Fruit fly (Drosophila melanogaster) whole organism, embryonic: ENCODE measurements around the gene Slip1.

Source experiments
- Adf1 ChIP-seq: fragments of 200-800 bp; sonication (Bioruptor generic); IDR thresholded peaks from 2 replicates; pipeline ENCODE4 v1.3.6; 2022; ENCODE audit warnings: missing biosample characterization, missing genetic modification characterization
- B-H1 ChIP-seq: fragments of 200-800 bp; sonication (Bioruptor generic); IDR thresholded peaks from 3 replicates; pipeline ENCODE4 v1.3.6; 2022; ENCODE audit warnings: missing biosample characterization, missing genetic modification characterization
- Bdp1 ChIP-seq: fragments of 200-800 bp; sonication (Bioruptor generic); optimal IDR thresholded peaks from 3 replicates; lab custom pipeline; 2016; ENCODE audit warnings: missing biosample characterization, missing genetic modification characterization
- CG10543 ChIP-seq: fragments of 200-800 bp; sonication (Bioruptor generic); optimal IDR thresholded peaks from 3 replicates; lab custom pipeline; 2017; ENCODE audit warnings: missing biosample characterization, mild to moderate bottlenecking, missing genetic modification characterization, moderate library complexity
- CG12104 ChIP-seq: fragments of 200-800 bp; sonication (Bioruptor generic); optimal IDR thresholded peaks from 3 replicates; lab custom pipeline; 2016; ENCODE audit warnings: missing biosample characterization, missing genetic modification characterization
- CG13123 ChIP-seq: fragments of 200-800 bp; sonication (Bioruptor generic); optimal IDR thresholded peaks from 2 replicates; lab custom pipeline; 2016; ENCODE audit warnings: missing biosample characterization, missing genetic modification characterization
- CG13894 ChIP-seq: fragments of 200-800 bp; sonication (Bioruptor generic); optimal IDR thresholded peaks from 3 replicates; lab custom pipeline; 2018; ENCODE audit warnings: missing biosample characterization, mild to moderate bottlenecking, missing genetic modification characterization, moderate library complexity
- CG14441 ChIP-seq: fragments of 200-800 bp; sonication (Bioruptor generic); IDR thresholded peaks from 2 replicates; pipeline ENCODE4 v1.3.6; 2022; ENCODE audit warnings: missing biosample characterization, missing genetic modification characterization
- CG14860 ChIP-seq: fragments of 200-800 bp; sonication (Bioruptor generic); IDR thresholded peaks from 3 replicates; pipeline ENCODE4 v1.3.6; 2022; ENCODE audit warnings: missing biosample characterization, missing genetic modification characterization; ENCODE audit not compliant: partially characterized antibody
- CG1602 ChIP-seq: fragments of 200-800 bp; sonication (Bioruptor generic); optimal IDR thresholded peaks from 3 replicates; lab custom pipeline; 2016; ENCODE audit warnings: missing biosample characterization, missing genetic modification characterization
- CG1603 ChIP-seq: fragments of 200-800 bp; sonication (Bioruptor generic); optimal IDR thresholded peaks from 2 replicates; lab custom pipeline; 2019; ENCODE audit warnings: missing biosample characterization, mild to moderate bottlenecking, missing genetic modification characterization, moderate library complexity
- CG17802 ChIP-seq: fragments of 200-800 bp; sonication (Bioruptor generic); optimal IDR thresholded peaks from 2 replicates; lab custom pipeline; 2018; ENCODE audit warnings: missing biosample characterization, mild to moderate bottlenecking, missing genetic modification characterization, moderate library complexity
- CG18476 ChIP-seq: fragments of 200-800 bp; sonication (Bioruptor generic); optimal IDR thresholded peaks from 2 replicates; lab custom pipeline; 2016; ENCODE audit warnings: missing biosample characterization, mild to moderate bottlenecking, missing genetic modification characterization
- CG2875 ChIP-seq: fragments of 200-800 bp; sonication (Bioruptor generic); optimal IDR thresholded peaks from 2 replicates; lab custom pipeline; 2017; ENCODE audit warnings: missing biosample characterization, mild to moderate bottlenecking, missing genetic modification characterization, missing genetic modification reagents
- CG31224 ChIP-seq: fragments of 200-800 bp; sonication (Bioruptor generic); IDR thresholded peaks from 2 replicates; pipeline ENCODE4 v1.3.6; 2022; ENCODE audit warnings: missing biosample characterization, missing genetic modification characterization
- CG32772 ChIP-seq: fragments of 200-800 bp; sonication (Bioruptor generic); IDR thresholded peaks from 2 replicates; pipeline ENCODE4 v1.3.6; 2022; ENCODE audit warnings: missing biosample characterization, missing genetic modification characterization
- CG33557 ChIP-seq: fragments of 200-800 bp; sonication (Bioruptor generic); optimal IDR thresholded peaks from 2 replicates; lab custom pipeline; 2019; ENCODE audit warnings: missing biosample characterization, mild to moderate bottlenecking, missing genetic modification characterization, moderate library complexity
- CG4282 ChIP-seq: fragments of 200-800 bp; sonication (Bioruptor generic); optimal IDR thresholded peaks from 2 replicates; lab custom pipeline; 2016; ENCODE audit warnings: missing biosample characterization, missing genetic modification characterization
- CG5180 ChIP-seq: fragments of 200-800 bp; sonication (Bioruptor generic); optimal IDR thresholded peaks from 3 replicates; lab custom pipeline; 2017; ENCODE audit warnings: missing biosample characterization, missing genetic modification characterization, mild to moderate bottlenecking, moderate library complexity, missing genetic modification reagents
- CG5245 ChIP-seq: fragments of 200-800 bp; sonication (Bioruptor generic); optimal IDR thresholded peaks from 3 replicates; lab custom pipeline; 2016; ENCODE audit warnings: missing biosample characterization, missing genetic modification characterization
- CG6854 ChIP-seq: fragments of 200-800 bp; sonication (Bioruptor generic); optimal IDR thresholded peaks from 3 replicates; lab custom pipeline; 2017; ENCODE audit warnings: missing biosample characterization, mild to moderate bottlenecking, missing genetic modification characterization
- CG8089 ChIP-seq: fragments of 200-800 bp; sonication (Bioruptor generic); optimal IDR thresholded peaks from 3 replicates; lab custom pipeline; 2016; ENCODE audit warnings: missing biosample characterization, missing genetic modification characterization
- CG8478 ChIP-seq: fragments of >200 bp; optimal IDR thresholded peaks from 2 replicates; lab custom pipeline; 2018
- Dip3 ChIP-seq: fragments of 200-800 bp; sonication (Bioruptor generic); optimal IDR thresholded peaks from 3 replicates; lab custom pipeline; 2016; ENCODE audit warnings: missing biosample characterization, missing genetic modification characterization
- E2f2 ChIP-seq: fragments of 200-800 bp; sonication (Bioruptor generic); IDR thresholded peaks from 2 replicates; pipeline ENCODE4 v1.3.6; 2022; ENCODE audit warnings: missing biosample characterization, missing genetic modification characterization
- Gug ChIP-seq: fragments of 200-800 bp; sonication (Bioruptor generic); IDR thresholded peaks from 4 replicates; pipeline ENCODE4 v1.3.6; 2022; ENCODE audit warnings: missing biosample characterization, missing genetic modification characterization
- Myb ChIP-seq: fragments of 200-800 bp; sonication (Bioruptor generic); optimal IDR thresholded peaks from 2 replicates; lab custom pipeline; 2016; ENCODE audit warnings: missing biosample characterization, missing genetic modification characterization
- NC2β ChIP-seq: fragments of 200-800 bp; sonication (Bioruptor generic); optimal IDR thresholded peaks from 2 replicates; lab custom pipeline; 2016; ENCODE audit warnings: missing biosample characterization, missing genetic modification characterization
- Scr ChIP-seq: fragments of 200-800 bp; sonication (Bioruptor generic); IDR thresholded peaks from 2 replicates; pipeline ENCODE4 v1.3.6; 2022; ENCODE audit warnings: missing biosample characterization, missing genetic modification characterization; ENCODE audit not compliant: partially characterized antibody
- cas ChIP-seq: fragments of 200-800 bp; sonication (Bioruptor generic); IDR thresholded peaks from 2 replicates; pipeline ENCODE4 v1.3.6; 2022; ENCODE audit warnings: missing biosample characterization, missing genetic modification characterization
- ci ChIP-seq: fragments of 200-800 bp; sonication (Bioruptor generic); IDR thresholded peaks from 3 replicates; pipeline ENCODE4 v1.3.6; 2022; ENCODE audit warnings: missing biosample characterization, missing genetic modification characterization
- croc ChIP-seq: fragments of 200-800 bp; sonication (Bioruptor generic); conservative IDR thresholded peaks from 3 replicates; pipeline ENCODE4 v1.3.6; 2022; ENCODE audit warnings: missing biosample characterization, missing genetic modification characterization
- dm ChIP-seq: fragments of 200-800 bp; sonication (Bioruptor generic); optimal IDR thresholded peaks from 3 replicates; lab custom pipeline; 2016; ENCODE audit warnings: missing biosample characterization, missing genetic modification characterization
- ems ChIP-seq: fragments of 200-800 bp; sonication (Bioruptor generic); optimal IDR thresholded peaks from 3 replicates; lab custom pipeline; 2016; ENCODE audit warnings: missing biosample characterization, missing genetic modification characterization
- gfzf ChIP-seq: fragments of 200-800 bp; sonication (Bioruptor generic); optimal IDR thresholded peaks from 2 replicates; lab custom pipeline; 2016; ENCODE audit warnings: missing biosample characterization, mild to moderate bottlenecking, missing genetic modification characterization, moderate library complexity
- ind ChIP-seq: fragments of 200-800 bp; sonication (Bioruptor generic); optimal IDR thresholded peaks from 3 replicates; lab custom pipeline; 2016; ENCODE audit warnings: missing biosample characterization, missing genetic modification characterization
- kay ChIP-seq: fragments of 200-800 bp; sonication (Bioruptor generic); optimal IDR thresholded peaks from 2 replicates; lab custom pipeline; 2016; ENCODE audit warnings: missing biosample characterization, missing genetic modification characterization
- lilli ChIP-seq: fragments of 200-800 bp; sonication (Bioruptor generic); optimal IDR thresholded peaks from 3 replicates; lab custom pipeline; 2016; ENCODE audit warnings: missing biosample characterization, missing genetic modification characterization
- nerfin-1 ChIP-seq: fragments of 200-800 bp; sonication (Bioruptor generic); optimal IDR thresholded peaks from 3 replicates; lab custom pipeline; 2019; ENCODE audit warnings: missing biosample characterization, mild to moderate bottlenecking, missing genetic modification characterization, moderate library complexity
- oc ChIP-seq: fragments of 200-800 bp; sonication (Bioruptor generic); optimal IDR thresholded peaks from 2 replicates; lab custom pipeline; 2018; ENCODE audit warnings: missing biosample characterization, mild to moderate bottlenecking, missing genetic modification characterization, moderate library complexity
- pan ChIP-seq, 4 experiments: fragments of >200 bp in 3 of 4; fragments of 200-800 bp in 1 of 4; sonication (Bioruptor generic) in 1 of 4; optimal IDR thresholded peaks in 3 of 4; IDR thresholded peaks in 1 of 4; 2 replicates each; pipeline versions ENCODE4 v1.3.6 to Lab custom; 2017 to 2022; ENCODE audit warnings: missing biosample characterization in 2 of 4, missing genetic modification characterization in 2 of 4, mixed read lengths in 1 of 4
- schlank ChIP-seq: fragments of 200-800 bp; sonication (Bioruptor generic); optimal IDR thresholded peaks from 2 replicates; lab custom pipeline; 2018; ENCODE audit warnings: missing biosample characterization, mild to moderate bottlenecking, missing genetic modification characterization
- stc ChIP-seq: fragments of 200-800 bp; sonication (Bioruptor generic); IDR thresholded peaks from 2 replicates; pipeline ENCODE4 v1.3.6; 2022; ENCODE audit warnings: missing biosample characterization, missing genetic modification characterization
- tio ChIP-seq: fragments of 200-800 bp; sonication (Bioruptor generic); optimal IDR thresholded peaks from 2 replicates; lab custom pipeline; 2017; ENCODE audit warnings: missing biosample characterization, missing genetic modification characterization, inconsistent platforms
- trem ChIP-seq: fragments of 200-800 bp; optimal IDR thresholded peaks from 3 replicates; lab custom pipeline; 2019; ENCODE audit warnings: missing biosample characterization, mild to moderate bottlenecking, missing genetic modification characterization, moderate library complexity
- ttk ChIP-seq: fragments of 200-800 bp; sonication (Bioruptor generic); IDR thresholded peaks from 2 replicates; pipeline ENCODE4 v2.1.2; 2022; ENCODE audit warnings: missing biosample characterization, missing genetic modification characterization
- tup ChIP-seq: fragments of 200-800 bp; sonication (Bioruptor generic); optimal IDR thresholded peaks from 2 replicates; lab custom pipeline; 2016; ENCODE audit warnings: missing biosample characterization, mild to moderate bottlenecking, missing genetic modification characterization, moderate library complexity
- vnd ChIP-seq: fragments of 200-800 bp; sonication (Bioruptor generic); IDR thresholded peaks from 3 replicates; pipeline ENCODE4 v1.3.6; 2022; ENCODE audit warnings: missing biosample characterization, missing genetic modification characterization; ENCODE audit not compliant: partially characterized antibody

Slip1 gene

dm6 chr4:659884-660846 lies 3.3 kb upstream of the Slip1 start, which contains the start of gene gw:
gw (minus strand) TSS chr4:660608.
- TF ChIP-seq tup (GFP tag; lab: Kevin White, UChicago) (peak; percentile 69), Adf1 (peak; percentile 32; the same call in 1 of the 2 replicates), CG8089 (GFP tag; lab: Kevin White, UChicago) (peak; percentile 76), CG14860 (GFP tag; lab: Robert Waterston, UW) (peak; percentile 54; the same call in 2 of the 3 replicates), tio (GFP tag; lab: Kevin White, UChicago) (peak; percentile 74), CG1602 (GFP tag; lab: Kevin White, UChicago) (peak; percentile 83), ems (GFP tag; lab: Kevin White, UChicago) (peak; percentile 62), CG5245 (GFP tag; lab: Kevin White, UChicago) (peak; percentile 60), Bdp1 (GFP tag; lab: Kevin White, UChicago) (no peak), CG6854 (GFP tag; lab: Kevin White, UChicago) (peak; percentile 66), trem (tag; lab: Kevin White, UChicago) (peak; percentile 82), pan (optimal IDR thresholded peaks at IDR 0.05; lab: Kevin White, UChicago) (no peak), pan (GFP tag; optimal IDR thresholded peaks at IDR 0.05 in 1 of 2, IDR thresholded peaks at IDR 0.05 in 1 of 2) (peak in 1 of 2 experiments; percentile 80), CG18476 (GFP tag; lab: Kevin White, UChicago) (peak; percentile 73), ttk (GFP tag; lab: Robert Waterston, UW) (no peak), CG2875 (GFP tag; lab: Kevin White, UChicago) (peak; percentile 65), croc (GFP tag; lab: Robert Waterston, UW) (peak; percentile 41; the same call in 1 of the 3 replicates), E2f2 (peak; percentile 60), schlank (tag; lab: Kevin White, UChicago) (peak; percentile 63), CG4282 (GFP tag; lab: Kevin White, UChicago) (no peak), lilli (GFP tag; lab: Kevin White, UChicago) (peak; percentile 89), CG17802 (tag; lab: Kevin White, UChicago) (peak; percentile 100), kay (GFP tag; lab: Kevin White, UChicago) (peak; percentile 66), CG10543 (peak; percentile 93), B-H1 (GFP tag; lab: Robert Waterston, UW) (peak; percentile 42; the same call in 1 of the 3 replicates), cas (GFP tag; lab: Robert Waterston, UW) (no peak), ci (GFP tag; lab: Robert Waterston, UW) (no peak), nerfin-1 (tag; lab: Kevin White, UChicago) (peak; percentile 64), CG31224 (GFP tag; lab: Robert Waterston, UW) (no peak; the same call in 1 of the 2 replicates), CG32772 (GFP tag; lab: Robert Waterston, UW) (no peak), Gug (GFP tag; lab: Robert Waterston, UW) (peak; percentile 50; the same call in 3 of the 4 replicates), stc (GFP tag; lab: Robert Waterston, UW) (peak; percentile 80; the same call in 1 of the 2 replicates), Dip3 (peak; percentile 79), vnd (peak; percentile 48; the same call in 2 of the 3 replicates), NC2β (GFP tag; lab: Kevin White, UChicago) (peak; percentile 67), gfzf (GFP tag; lab: Kevin White, UChicago) (peak; percentile 42), ind (GFP tag; lab: Kevin White, UChicago) (peak; percentile 80), CG13123 (GFP tag; lab: Kevin White, UChicago) (peak; percentile 63), Scr (peak; percentile 59), CG1603 (peak; percentile 97), dm (GFP tag; lab: Kevin White, UChicago) (peak; percentile 82), CG12104 (peak; percentile 59), oc (tag; lab: Kevin White, UChicago) (no peak), CG13894 (tag; lab: Kevin White, UChicago) (no peak), CG8478 (no peak), CG33557 (GFP tag; lab: Kevin White, UChicago) (peak; percentile 78), Myb (GFP tag; lab: Kevin White, UChicago) (peak; percentile 34), CG5180 (no peak), CG14441 (GFP tag; lab: Robert Waterston, UW) (peak; percentile 67)
